Fruit fly (Drosophila melanogaster): ENCODE measurements around the gene Met.

Met gene

DNA sequence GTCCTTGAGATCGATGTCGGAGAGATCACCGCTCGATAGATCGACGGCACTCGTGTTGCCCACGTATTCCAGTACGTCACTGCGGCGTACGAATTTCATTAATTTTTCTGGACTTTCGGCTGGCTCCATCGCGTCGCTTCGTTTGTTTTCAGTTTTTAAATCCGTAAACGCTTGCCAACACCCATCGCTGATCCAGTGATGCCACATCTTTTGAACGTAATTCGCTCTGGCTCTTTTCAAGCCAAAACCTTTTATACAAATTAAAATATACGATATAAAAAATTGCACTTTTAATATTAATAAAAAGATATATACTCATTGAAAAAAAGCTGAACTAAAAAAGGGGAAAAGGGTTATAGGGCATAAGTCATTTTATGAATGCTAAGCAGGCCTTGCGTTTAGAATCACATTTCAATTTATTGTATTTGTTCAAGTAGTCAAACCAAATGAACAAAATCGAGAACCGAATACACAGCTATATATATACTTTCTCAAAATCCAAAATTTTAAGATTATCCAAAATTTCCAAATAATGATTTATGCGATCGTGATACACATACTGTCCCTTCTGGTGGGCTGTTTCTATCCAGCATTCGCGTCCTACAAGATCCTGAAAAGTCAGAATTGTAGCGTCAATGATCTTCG lies 43.5 kb upstream of the Met start, which contains the start of the genes Kmn1 and Reepl1 (continued):
- TF ChIP-seq schlank (tag; optimal IDR thresholded peaks at IDR 0.05) (no peak), sens (GFP tag) (peak; percentile 18), CG3407 (GFP tag; optimal IDR thresholded peaks at IDR 0.05) (no peak), pzg (GFP tag; optimal IDR thresholded peaks at IDR 0.05) (peak; percentile 29), slbo (GFP tag; IDR thresholded peaks at IDR 0.05) (peak; percentile 62), HmgD (GFP tag; optimal IDR thresholded peaks at IDR 0.05) (no peak), CG4617 (GFP tag; optimal IDR thresholded peaks at IDR 0.05; ENCODE audit: borderline replicate concordance) (peak; percentile 10), E2f2 (GFP tag; IDR thresholded peaks at IDR 0.05) (peak; percentile 52; the same call in 1 of the 2 replicates), sisA (GFP tag; IDR thresholded peaks at IDR 0.05) (0 out of 2 replicates have a peak, but pooled peaks have one; percentile 15), pnt (GFP tag; optimal IDR thresholded peaks at IDR 0.05) (peak; percentile 3), row (GFP tag; IDR thresholded peaks at IDR 0.05) (peak; percentile 72), CG9817 (tag; optimal IDR thresholded peaks at IDR 0.05) (peak; percentile 10), CG12942 (GFP tag; optimal IDR thresholded peaks at IDR 0.05) (no peak), Asciz (GFP tag; optimal IDR thresholded peaks at IDR 0.05) (no peak), BEAF-32 (GFP tag; optimal IDR thresholded peaks at IDR 0.05) (peak; percentile 21), phol (tag; optimal IDR thresholded peaks at IDR 0.05) (peak; percentile 15), mam (GFP tag; optimal IDR thresholded peaks at IDR 0.05) (peak; percentile 5), fd64A (GFP tag; optimal IDR thresholded peaks at IDR 0.05) (no peak), bcd (GFP tag; optimal IDR thresholded peaks at IDR 0.05) (no peak), CG12219 (GFP tag; optimal IDR thresholded peaks at IDR 0.05) (no peak), ind (GFP tag; optimal IDR thresholded peaks at IDR 0.05) (peak; percentile 7), CG8388 (GFP tag; optimal IDR thresholded peaks at IDR 0.05) (no peak), CG34422 (GFP tag; IDR thresholded peaks at IDR 0.05) (no peak), Med (GFP tag) (peak; percentile 19), stwl (tag; optimal IDR thresholded peaks at IDR 0.05) (peak; percentile 3), Sry-β (GFP tag; optimal IDR thresholded peaks at IDR 0.05) (peak; percentile 88), jumu (GFP tag; optimal IDR thresholded peaks at IDR 0.05) (peak; percentile 21), NFAT (GFP tag; IDR thresholded peaks at IDR 0.05) (peak; percentile 12; the same call in 1 of the 2 replicates), CG14710 (tag; optimal IDR thresholded peaks at IDR 0.05) (peak; percentile 2), CG17359 (tag; optimal IDR thresholded peaks at IDR 0.05) (no peak), ssp (GFP tag; IDR thresholded peaks at IDR 0.05) (peak; percentile 32; the same call in 1 of the 2 replicates), Dp (GFP tag; optimal IDR thresholded peaks at IDR 0.05) (peak; percentile 45), Atf-2 (GFP tag; optimal IDR thresholded peaks at IDR 0.05) (no peak)

DNA sequence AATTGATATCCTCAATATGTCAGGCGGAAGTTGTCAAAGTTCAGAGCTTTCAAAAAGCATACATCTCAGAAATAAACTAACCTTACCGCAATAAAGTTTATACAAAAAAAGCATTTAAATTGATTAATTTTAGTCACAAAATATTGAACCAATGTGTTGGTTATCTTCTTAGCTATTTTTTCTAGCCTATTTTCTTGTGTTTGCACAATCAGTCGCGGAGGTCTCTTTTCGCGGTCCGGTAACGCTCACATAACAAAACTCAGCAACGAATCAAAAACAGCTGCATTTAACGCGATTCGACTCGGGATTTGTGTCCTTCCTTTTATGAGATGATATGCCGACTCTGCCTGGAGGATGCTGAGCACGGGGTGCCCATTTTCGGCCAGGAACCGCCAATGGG lies 42.4 kb upstream of the Met start, which contains the start of gene CG11696:
CG11696 (plus strand) TSS at position 203 of the 400 bp plus-strand sequence.
- TF ChIP-seq gro (GFP tag; optimal IDR thresholded peaks at IDR 0.05) (no peak), CG2129 (GFP tag; IDR thresholded peaks at IDR 0.05; ENCODE audit: partially characterized antibody) (no peak), gce (GFP tag; IDR thresholded peaks at IDR 0.05) (no peak), CG14050 (GFP tag; IDR thresholded peaks at IDR 0.05) (no peak), salm (tag; optimal IDR thresholded peaks at IDR 0.05) (no peak), bcd (GFP tag; optimal IDR thresholded peaks at IDR 0.05) (no peak), chn (GFP tag; optimal IDR thresholded peaks at IDR 0.05) (no peak), toy (GFP tag; IDR thresholded peaks at IDR 0.05) (no peak), CG2120 (GFP tag; optimal IDR thresholded peaks at IDR 0.05) (peak; percentile 10), wek (GFP tag; optimal IDR thresholded peaks at IDR 0.05) (no peak), CG7556 (GFP tag; optimal IDR thresholded peaks at IDR 0.05) (no peak), Hmr (GFP tag; optimal IDR thresholded peaks at IDR 0.05) (no peak), fru (optimal IDR thresholded peaks at IDR 0.05) (no peak), Side (GFP tag; optimal IDR thresholded peaks at IDR 0.05) (no peak), Med (GFP tag) (peak; percentile 52), CTCF (GFP tag; optimal IDR thresholded peaks at IDR 0.05) (no peak), CG14860 (GFP tag; IDR thresholded peaks at IDR 0.05; ENCODE audit: partially characterized antibody) (no peak), Nf-YC (tag; optimal IDR thresholded peaks at IDR 0.05) (peak; percentile 4), caup (GFP tag; optimal IDR thresholded peaks at IDR 0.05; ENCODE audit: severe bottlenecking) (no peak), Trl (optimal IDR thresholded peaks at IDR 0.05) (no peak), Trl (GFP tag; optimal IDR thresholded peaks at IDR 0.05) (no peak), CG31224 (GFP tag; IDR thresholded peaks at IDR 0.05) (no peak)
